Fruit fly (Drosophila melanogaster) whole organism, embryonic: Measurements from ENCODE around the gene Tmhs.

Experiments
- ATbp ChIP-seq: fragments of 200-800 bp; sonication (Bioruptor generic); optimal IDR thresholded peaks from 2 replicates; lab custom pipeline; 2017; ENCODE audit warnings: missing biosample characterization, mild to moderate bottlenecking, missing genetic modification characterization, missing genetic modification reagents
- Aef1 ChIP-seq: fragments of 200-800 bp; sonication (Bioruptor generic); IDR thresholded peaks from 3 replicates; pipeline ENCODE4 v1.3.6; 2022; ENCODE audit warnings: missing biosample characterization, missing genetic modification characterization
- Atf3 ChIP-seq: fragments of 200-800 bp; sonication (Bioruptor generic); optimal IDR thresholded peaks from 3 replicates; lab custom pipeline; 2016; ENCODE audit warnings: missing biosample characterization, missing genetic modification characterization
- Bdp1 ChIP-seq: fragments of 200-800 bp; sonication (Bioruptor generic); optimal IDR thresholded peaks from 3 replicates; lab custom pipeline; 2016; ENCODE audit warnings: missing biosample characterization, missing genetic modification characterization
- CG10267 ChIP-seq: fragments of 200-800 bp; sonication (Bioruptor generic); optimal IDR thresholded peaks from 2 replicates; lab custom pipeline; 2018; ENCODE audit warnings: missing biosample characterization, mild to moderate bottlenecking, missing genetic modification characterization, moderate library complexity
- CG10543 ChIP-seq: fragments of 200-800 bp; sonication (Bioruptor generic); optimal IDR thresholded peaks from 3 replicates; lab custom pipeline; 2017; ENCODE audit warnings: missing biosample characterization, mild to moderate bottlenecking, missing genetic modification characterization, moderate library complexity
- CG10654 ChIP-seq: fragments of 200-800 bp; sonication (Bioruptor generic); optimal IDR thresholded peaks from 2 replicates; lab custom pipeline; 2016; ENCODE audit warnings: missing biosample characterization, missing genetic modification characterization
- CG11093 ChIP-seq: fragments of 200-800 bp; sonication (Bioruptor generic); IDR thresholded peaks from 3 replicates; pipeline ENCODE4 v1.3.6; 2022; ENCODE audit warnings: missing biosample characterization, missing genetic modification characterization
- CG12071 ChIP-seq: fragments of 200-800 bp; sonication (Bioruptor generic); optimal IDR thresholded peaks from 3 replicates; lab custom pipeline; 2018; ENCODE audit warnings: missing biosample characterization, mild to moderate bottlenecking, missing genetic modification characterization
- CG12155 ChIP-seq: fragments of 200-800 bp; sonication (Bioruptor generic); optimal IDR thresholded peaks from 3 replicates; lab custom pipeline; 2016; ENCODE audit warnings: missing biosample characterization, missing genetic modification characterization
- CG12219 ChIP-seq: fragments of 200-800 bp; sonication (Bioruptor generic); optimal IDR thresholded peaks from 3 replicates; lab custom pipeline; 2018; ENCODE audit warnings: missing biosample characterization, mild to moderate bottlenecking, missing genetic modification characterization
- CG14050 ChIP-seq: fragments of 200-800 bp; sonication (Bioruptor generic); IDR thresholded peaks from 3 replicates; pipeline ENCODE4 v1.3.6; 2022; ENCODE audit warnings: missing biosample characterization, missing genetic modification characterization
- CG14710 ChIP-seq: fragments of 200-800 bp; sonication (Bioruptor generic); optimal IDR thresholded peaks from 3 replicates; lab custom pipeline; 2019; ENCODE audit warnings: missing biosample characterization, mild to moderate bottlenecking, missing genetic modification characterization, moderate library complexity
- CG14965 ChIP-seq: fragments of 200-800 bp; sonication (Bioruptor generic); optimal IDR thresholded peaks from 2 replicates; lab custom pipeline; 2016; ENCODE audit warnings: missing biosample characterization, missing genetic modification characterization, borderline replicate concordance
- CG1529 ChIP-seq: fragments of 200-800 bp; sonication (Bioruptor generic); optimal IDR thresholded peaks from 3 replicates; lab custom pipeline; 2018; ENCODE audit warnings: missing biosample characterization, missing genetic modification characterization
- CG15696 ChIP-seq: fragments of 200-800 bp; sonication (Bioruptor generic); optimal IDR thresholded peaks from 2 replicates; lab custom pipeline; 2019; ENCODE audit warnings: missing biosample characterization, mild to moderate bottlenecking, missing genetic modification characterization, moderate library complexity
- CG18011 ChIP-seq: fragments of 200-800 bp; sonication (Bioruptor generic); optimal IDR thresholded peaks from 2 replicates; lab custom pipeline; 2017; ENCODE audit warnings: missing biosample characterization, missing genetic modification characterization, mild to moderate bottlenecking, moderate library complexity, missing genotype
- CG18619 ChIP-seq: fragments of 200-800 bp; sonication (Bioruptor generic); optimal IDR thresholded peaks from 3 replicates; lab custom pipeline; 2017; ENCODE audit warnings: missing biosample characterization, mild to moderate bottlenecking, missing genetic modification characterization
- CG2116 ChIP-seq: fragments of 200-800 bp; sonication (Bioruptor generic); optimal IDR thresholded peaks from 3 replicates; lab custom pipeline; 2018; ENCODE audit warnings: missing biosample characterization, mild to moderate bottlenecking, missing genetic modification characterization
- CG30020 ChIP-seq: fragments of 200-800 bp; optimal IDR thresholded peaks from 2 replicates; lab custom pipeline; 2019; ENCODE audit warnings: missing biosample characterization, mild to moderate bottlenecking, missing genetic modification characterization, moderate library complexity
- CG31365 ChIP-seq: fragments of 200-800 bp; sonication (Bioruptor generic); optimal IDR thresholded peaks from 2 replicates; lab custom pipeline; 2018; ENCODE audit warnings: missing biosample characterization, mild to moderate bottlenecking, missing genetic modification characterization
- CG31388 ChIP-seq: fragments of 200-800 bp; sonication (Bioruptor generic); optimal IDR thresholded peaks from 2 replicates; lab custom pipeline; 2016; ENCODE audit warnings: missing biosample characterization, missing genetic modification characterization
- CG32532 ChIP-seq: fragments of 200-800 bp; sonication (Bioruptor generic); IDR thresholded peaks from 2 replicates; pipeline ENCODE4 v1.3.6; 2022; ENCODE audit warnings: missing biosample characterization, missing genetic modification characterization
- CG4282 ChIP-seq: fragments of 200-800 bp; sonication (Bioruptor generic); optimal IDR thresholded peaks from 2 replicates; lab custom pipeline; 2016; ENCODE audit warnings: missing biosample characterization, missing genetic modification characterization
- CG6654 ChIP-seq: fragments of 200-800 bp; sonication (Bioruptor generic); optimal IDR thresholded peaks from 2 replicates; lab custom pipeline; 2017; ENCODE audit warnings: missing biosample characterization, mild to moderate bottlenecking, missing genetic modification characterization
- CG7556 ChIP-seq: fragments of 200-800 bp; sonication (Bioruptor generic); optimal IDR thresholded peaks from 2 replicates; lab custom pipeline; 2017; ENCODE audit warnings: missing biosample characterization, mild to moderate bottlenecking, missing genetic modification characterization
- CG9817 ChIP-seq: fragments of 200-800 bp; sonication (Bioruptor generic); optimal IDR thresholded peaks from 2 replicates; lab custom pipeline; 2018; ENCODE audit warnings: missing biosample characterization, mild to moderate bottlenecking, missing genetic modification characterization, moderate library complexity
- Dek ChIP-seq: fragments of 200-800 bp; sonication (Bioruptor generic); optimal IDR thresholded peaks from 3 replicates; lab custom pipeline; 2019; ENCODE audit warnings: missing biosample characterization, mild to moderate bottlenecking, missing genetic modification characterization, moderate library complexity
- Dref ChIP-seq: fragments of 200-800 bp; sonication (Bioruptor generic); IDR thresholded peaks from 2 replicates; pipeline ENCODE4 v1.3.6; 2022; ENCODE audit warnings: missing biosample characterization, missing genetic modification characterization
- ERR ChIP-seq: fragments of 200-800 bp; sonication (Bioruptor generic); optimal IDR thresholded peaks from 2 replicates; lab custom pipeline; 2016; ENCODE audit warnings: missing biosample characterization, missing genetic modification characterization
- Eip74EF ChIP-seq, 2 experiments: fragments of 200-800 bp in 1 of 2; fragments of >200 bp in 1 of 2; sonication (Bioruptor generic) in 1 of 2; optimal IDR thresholded peaks; 2 replicates each; lab custom pipeline; 2017 to 2019; ENCODE audit warnings: missing biosample characterization in 2 of 2, missing genetic modification characterization in 2 of 2, mild to moderate bottlenecking in 1 of 2, moderate library complexity in 1 of 2
- Hr39 ChIP-seq: fragments of >200 bp; optimal IDR thresholded peaks from 2 replicates; lab custom pipeline; 2017
- MTF-1 ChIP-seq: fragments of 200-800 bp; sonication (Bioruptor generic); optimal IDR thresholded peaks from 2 replicates; lab custom pipeline; 2018; ENCODE audit warnings: missing biosample characterization, mild to moderate bottlenecking, missing genetic modification characterization, borderline replicate concordance
- Meics ChIP-seq: fragments of 200-800 bp; sonication (Bioruptor generic); optimal IDR thresholded peaks from 2 replicates; lab custom pipeline; 2017; ENCODE audit warnings: missing biosample characterization, mild to moderate bottlenecking, missing genetic modification characterization
- Pdp1 ChIP-seq, 2 experiments: fragments of 200-800 bp; sonication (Bioruptor generic); optimal IDR thresholded peaks; 3 replicates each; lab custom pipeline; 2016; ENCODE audit warnings: missing biosample characterization in 2 of 2, missing genetic modification characterization in 2 of 2, mild to moderate bottlenecking in 1 of 2, moderate library complexity in 1 of 2
- Poxn ChIP-seq: fragments of 200-800 bp; sonication (Bioruptor generic); IDR thresholded peaks from 2 replicates; pipeline ENCODE4 v1.3.6; 2022; ENCODE audit warnings: missing biosample characterization, missing genetic modification characterization
- Rfx ChIP-seq: fragments of 200-800 bp; sonication (Bioruptor generic); IDR thresholded peaks from 2 replicates; pipeline ENCODE4 v1.3.6; 2022; ENCODE audit warnings: missing biosample characterization, missing genetic modification characterization
- Sin3A ChIP-seq: fragments of >200 bp; optimal IDR thresholded peaks from 2 replicates; lab custom pipeline; 2018
- Stat92E ChIP-seq, 3 experiments: fragments of >200 bp in 2 of 3; fragments of 200-800 bp in 1 of 3; sonication (Bioruptor generic) in 1 of 3; optimal IDR thresholded peaks; 2 replicates each; lab custom pipeline; 2017 to 2019; ENCODE audit warnings: missing biosample characterization in 3 of 3, missing genetic modification characterization in 3 of 3, mild to moderate bottlenecking in 1 of 3, moderate library complexity in 1 of 3
- abd-A ChIP-seq: fragments of 200-800 bp; sonication (Bioruptor generic); optimal IDR thresholded peaks from 3 replicates; lab custom pipeline; 2019; ENCODE audit warnings: missing biosample characterization, mild to moderate bottlenecking, missing genetic modification characterization, moderate library complexity
- cas ChIP-seq: fragments of 200-800 bp; sonication (Bioruptor generic); IDR thresholded peaks from 2 replicates; pipeline ENCODE4 v1.3.6; 2022; ENCODE audit warnings: missing biosample characterization, missing genetic modification characterization
- h ChIP-seq: fragments of >200 bp; optimal IDR thresholded peaks from 2 replicates; lab custom pipeline; 2017
- hkb ChIP-seq, 2 experiments: fragments of 200-800 bp in 1 of 2; fragments of >200 bp in 1 of 2; sonication (Bioruptor generic) in 1 of 2; IDR thresholded peaks in 1 of 2; optimal IDR thresholded peaks in 1 of 2; 2 replicates each; pipeline versions ENCODE4 v1.3.6 to Lab custom; 2017 to 2022; ENCODE audit warnings: missing biosample characterization in 1 of 2, missing genetic modification characterization in 1 of 2
- ken ChIP-seq: fragments of 200-800 bp; sonication (Bioruptor generic); IDR thresholded peaks from 3 replicates; pipeline ENCODE4 v1.3.6; 2022; ENCODE audit warnings: missing biosample characterization, missing genetic modification characterization
- lmd ChIP-seq: fragments of 200-800 bp; sonication (Bioruptor generic); IDR thresholded peaks from 2 replicates; pipeline ENCODE4 v1.3.6; 2022; ENCODE audit warnings: missing biosample characterization, missing genetic modification characterization
- scrt ChIP-seq: fragments of 200-800 bp; sonication (Bioruptor generic); optimal IDR thresholded peaks from 2 replicates; lab custom pipeline; 2018; ENCODE audit warnings: missing biosample characterization, mild to moderate bottlenecking, missing genetic modification characterization, moderate library complexity
- sisA ChIP-seq: fragments of 200-800 bp; sonication (Bioruptor generic); IDR thresholded peaks from 2 replicates; pipeline ENCODE4 v1.3.6; 2022; ENCODE audit warnings: missing biosample characterization, missing genetic modification characterization
- slbo ChIP-seq: fragments of 200-800 bp; sonication (Bioruptor generic); IDR thresholded peaks from 2 replicates; pipeline ENCODE4 v1.3.6; 2022; ENCODE audit warnings: missing biosample characterization, missing genetic modification characterization
- sna ChIP-seq: fragments of 200-800 bp; sonication (Bioruptor generic); IDR thresholded peaks from 2 replicates; pipeline ENCODE4 v1.3.6; 2022; ENCODE audit warnings: missing biosample characterization, missing genetic modification characterization; ENCODE audit not compliant: partially characterized antibody
- tgo ChIP-seq: fragments of 200-800 bp; sonication (Bioruptor generic); IDR thresholded peaks from 3 replicates; pipeline ENCODE4 v1.3.6; 2022; ENCODE audit warnings: missing biosample characterization, missing genetic modification characterization
- yki ChIP-seq: fragments of >200 bp; optimal IDR thresholded peaks from 3 replicates; lab custom pipeline; 2018

Gene Tmhs

DNA sequence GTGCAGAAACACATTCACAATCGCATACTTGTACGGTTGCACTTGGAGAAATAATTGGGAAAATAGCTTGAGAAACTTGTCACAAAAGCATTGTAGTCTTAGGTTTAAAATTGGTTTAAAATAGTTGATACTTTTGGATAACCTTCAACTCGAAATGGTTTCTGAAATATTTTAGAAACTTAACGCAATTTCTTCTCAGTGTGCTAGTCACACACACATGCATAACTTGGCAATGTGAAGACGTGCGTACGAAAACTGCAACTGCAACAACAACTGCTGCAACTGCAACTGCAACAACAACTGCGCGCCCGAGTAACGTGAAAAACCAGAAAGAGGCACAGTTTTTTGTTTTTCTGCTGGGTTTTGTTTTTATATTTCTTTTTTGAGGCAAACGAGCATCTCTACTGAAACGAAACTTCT, 678 bp downstream of the Tmhs start:
- TF ChIP-seq CG12155 (GFP tag; lab: Kevin White, UChicago), result peak; percentile 51
- no peak for TF ChIP-seq cas (GFP tag; lab: Robert Waterston, UW)
- TF ChIP-seq CG15696 (tag; lab: Kevin White, UChicago), result peak; percentile 94
- peak; percentile 26 for TF ChIP-seq CG18011 (GFP tag; lab: Kevin White, UChicago)
- TF ChIP-seq CG31365 (tag; lab: Kevin White, UChicago), result no peak
- TF ChIP-seq Bdp1, result peak; percentile 70
- TF ChIP-seq Eip74EF (GFP tag; optimal IDR thresholded peaks at IDR 0.05; lab: Kevin White, UChicago), result peak in 1 of 2 experiments; percentile 66
- peak; percentile 48 for TF ChIP-seq scrt (GFP tag; lab: Kevin White, UChicago)
- peak; percentile 27 for TF ChIP-seq Dek (tag; lab: Kevin White, UChicago)
- TF ChIP-seq CG7556 (GFP tag; lab: Kevin White, UChicago), result peak; percentile 66
- peak; percentile 76 for TF ChIP-seq CG10267 (tag; lab: Kevin White, UChicago)
- peak; percentile 64; the same call in 2 of the 3 replicates for TF ChIP-seq CG11093
- TF ChIP-seq ERR (GFP tag; lab: Kevin White, UChicago), result peak; percentile 37
- TF ChIP-seq Meics (GFP tag; lab: Kevin White, UChicago), result peak; percentile 60
- TF ChIP-seq CG1529 (GFP tag; lab: Kevin White, UChicago), result peak; percentile 81
- TF ChIP-seq CG31388 (GFP tag; lab: Kevin White, UChicago), result peak; percentile 71
- TF ChIP-seq Atf3, result peak; percentile 82
- no peak for TF ChIP-seq CG14965 (GFP tag; lab: Kevin White, UChicago)
- no peak for TF ChIP-seq Stat92E (GFP tag; optimal IDR thresholded peaks at IDR 0.05; lab: Kevin White, UChicago)
- TF ChIP-seq Aef1 (GFP tag; lab: Robert Waterston, UW), result peak; percentile 71
- TF ChIP-seq CG30020 (tag; lab: Kevin White, UChicago), result peak; percentile 34
- peak; percentile 78 for TF ChIP-seq tgo (GFP tag; lab: Robert Waterston, UW)
- TF ChIP-seq Rfx (GFP tag; lab: Robert Waterston, UW), result peak; percentile 51; the same call in 1 of the 2 replicates
- peak; percentile 46 for TF ChIP-seq CG18619
- TF ChIP-seq MTF-1 (GFP tag; lab: Kevin White, UChicago), result peak; percentile 82
- TF ChIP-seq CG9817 (tag; lab: Kevin White, UChicago), result peak; percentile 56
- peak; percentile 23 for TF ChIP-seq CG2116
- peak; percentile 46 for TF ChIP-seq CG6654
- TF ChIP-seq slbo (GFP tag; lab: Robert Waterston, UW), result peak; percentile 64; the same call in 1 of the 2 replicates
- TF ChIP-seq CG10543 (GFP tag; lab: Kevin White, UChicago), result no peak
- peak; percentile 76 for TF ChIP-seq CG12071 (GFP tag; lab: Kevin White, UChicago)
- TF ChIP-seq CG12219, result peak; percentile 76
- TF ChIP-seq lmd (GFP tag; lab: Robert Waterston, UW), result peak; percentile 75
- peak; percentile 89 for TF ChIP-seq ken (GFP tag; lab: Robert Waterston, UW)
- no peak for TF ChIP-seq Hr39 (lab: Kevin White, UChicago)
- no peak for TF ChIP-seq Dref (GFP tag; lab: Robert Waterston, UW)
- peak; percentile 87 for TF ChIP-seq sisA (GFP tag; lab: Robert Waterston, UW)
- TF ChIP-seq CG14710 (tag; lab: Kevin White, UChicago), result peak; percentile 87
- no peak for TF ChIP-seq yki (lab: Kevin White, UChicago)
- no peak for TF ChIP-seq Sin3A (lab: Kevin White, UChicago)
- no peak for TF ChIP-seq Poxn (GFP tag; lab: Robert Waterston, UW)
- peak; percentile 80 for TF ChIP-seq CG10654 (GFP tag; lab: Kevin White, UChicago)
- peak; percentile 84 for TF ChIP-seq ATbp (GFP tag; lab: Kevin White, UChicago)
- no peak for TF ChIP-seq abd-A (tag; lab: Kevin White, UChicago)
- TF ChIP-seq sna (GFP tag; lab: Robert Waterston, UW), result no peak
- no peak for TF ChIP-seq hkb (optimal IDR thresholded peaks at IDR 0.05; lab: Kevin White, UChicago)
- peak; percentile 85 for TF ChIP-seq hkb (GFP tag; IDR thresholded peaks at IDR 0.05; lab: Robert Waterston, UW)
- TF ChIP-seq Pdp1 (GFP tag; optimal IDR thresholded peaks at IDR 0.05; lab: Kevin White, UChicago), result peak; percentile 80 to 81
- no peak; the same call in 1 of the 2 replicates for TF ChIP-seq CG32532
- no peak for TF ChIP-seq h
- peak; percentile 74 for TF ChIP-seq CG14050 (GFP tag; lab: Robert Waterston, UW)
- TF ChIP-seq CG4282, result peak; percentile 67
